Worm (Caenorhabditis elegans) whole organism, L3 larva: ENCODE measurements around the gene col-146.
A peak's percentile ranks its signal among the peaks of the same experiment; 100 is the strongest.

ENCODE experiments used
- R02D3.7 ChIP-seq: fragments of 150-350 bp; optimal IDR thresholded peaks from 2 replicates; lab custom pipeline; 2014; ENCODE audit warnings: missing biosample characterization, missing genetic modification characterization
- ama-1 ChIP-seq: fragments of 150-350 bp; optimal IDR thresholded peaks from 2 replicates; lab custom pipeline; 2018
- ceh-16 ChIP-seq: sonication (generic microtip); optimal IDR thresholded peaks from 2 replicates; lab custom pipeline; 2017; ENCODE audit warnings: missing biosample characterization, missing genetic modification characterization
- ceh-28 ChIP-seq: fragments of 150-350 bp; optimal IDR thresholded peaks from 2 replicates; lab custom pipeline; 2014; ENCODE audit warnings: missing biosample characterization, missing genetic modification reagents, missing genetic modification characterization
- ceh-82 ChIP-seq: fragments of 150-350 bp; optimal IDR thresholded peaks from 2 replicates; lab custom pipeline; 2014; ENCODE audit warnings: missing biosample characterization, missing genetic modification characterization
- ceh-9 ChIP-seq: sonication (generic microtip); optimal IDR thresholded peaks from 2 replicates; lab custom pipeline; 2018; ENCODE audit warnings: missing biosample characterization, missing genetic modification characterization
- egl-27 ChIP-seq: sonication (generic microtip); optimal IDR thresholded peaks from 4 replicates; lab custom pipeline; 2017; ENCODE audit warnings: missing biosample characterization, missing genetic modification reagents, missing genetic modification characterization
- egl-5 ChIP-seq: fragments of 150-350 bp; optimal IDR thresholded peaks from 2 replicates; lab custom pipeline; 2017; ENCODE audit warnings: missing biosample characterization, missing genetic modification reagents, missing genetic modification characterization, inconsistent platforms
- elt-2 ChIP-seq: sonication (generic microtip); optimal IDR thresholded peaks from 2 replicates; lab custom pipeline; 2016; ENCODE audit warnings: missing genetic modification reagents, mild to moderate bottlenecking, missing genetic modification characterization, missing compliant biosample characterization
- fkh-10 ChIP-seq: sonication (generic microtip); optimal IDR thresholded peaks from 2 replicates; lab custom pipeline; 2017; ENCODE audit warnings: missing biosample characterization, missing genetic modification reagents, missing genetic modification characterization
- fkh-2 ChIP-seq: fragments of 150-350 bp; optimal IDR thresholded peaks from 2 replicates; lab custom pipeline; 2014; ENCODE audit warnings: missing biosample characterization, missing genetic modification reagents, missing genetic modification characterization
- fos-1 ChIP-seq: fragments of 150-350 bp; optimal IDR thresholded peaks from 2 replicates; lab custom pipeline; 2014; ENCODE audit warnings: missing biosample characterization, missing genetic modification characterization
- hmg-11 ChIP-seq: sonication (generic microtip); optimal IDR thresholded peaks from 2 replicates; lab custom pipeline; 2016; ENCODE audit warnings: missing genetic modification characterization, missing compliant biosample characterization
- jun-1 ChIP-seq: fragments of 150-350 bp; optimal IDR thresholded peaks from 2 replicates; lab custom pipeline; 2014; ENCODE audit warnings: missing biosample characterization, missing genetic modification reagents, missing genetic modification characterization
- mdl-1 ChIP-seq: fragments of 150-350 bp; optimal IDR thresholded peaks from 2 replicates; lab custom pipeline; 2014; ENCODE audit warnings: missing biosample characterization, missing genetic modification characterization
- mml-1 ChIP-seq: fragments of 150-350 bp; sonication (generic microtip); optimal IDR thresholded peaks from 3 replicates; lab custom pipeline; 2014; ENCODE audit warnings: missing biosample characterization, missing genetic modification characterization
- nfya-1 ChIP-seq: sonication (generic microtip); optimal IDR thresholded peaks from 2 replicates; lab custom pipeline; 2017; ENCODE audit warnings: missing genetic modification characterization, mild to moderate bottlenecking, missing compliant biosample characterization, antibody characterized with exemption, moderate library complexity; ENCODE audit not compliant: insufficient read depth
- nhr-11 ChIP-seq: fragments of 150-350 bp; optimal IDR thresholded peaks from 2 replicates; lab custom pipeline; 2014; ENCODE audit warnings: missing biosample characterization, missing genetic modification characterization
- nhr-23 ChIP-seq: fragments of 150-350 bp; optimal IDR thresholded peaks from 2 replicates; lab custom pipeline; 2014; ENCODE audit warnings: missing biosample characterization, missing genetic modification reagents, missing genetic modification characterization
- nhr-25 ChIP-seq: sonication (generic microtip); optimal IDR thresholded peaks from 2 replicates; lab custom pipeline; 2017; ENCODE audit warnings: missing biosample characterization, missing genetic modification characterization
- nhr-28 ChIP-seq: fragments of 150-350 bp; optimal IDR thresholded peaks from 2 replicates; lab custom pipeline; 2014; ENCODE audit warnings: missing biosample characterization, missing genetic modification characterization
- nhr-43 ChIP-seq: sonication (generic microtip); optimal IDR thresholded peaks from 2 replicates; lab custom pipeline; 2016; ENCODE audit warnings: mild to moderate bottlenecking, missing genetic modification characterization, missing compliant biosample characterization; ENCODE audit not compliant: poor library complexity, severe bottlenecking
- nhr-67 ChIP-seq: fragments of 150-350 bp; optimal IDR thresholded peaks from 2 replicates; lab custom pipeline; 2014; ENCODE audit warnings: missing biosample characterization, missing genetic modification characterization
- nhr-77 ChIP-seq: fragments of 150-350 bp; optimal IDR thresholded peaks from 2 replicates; lab custom pipeline; 2014; ENCODE audit warnings: missing biosample characterization, missing genetic modification characterization
- pha-4 ChIP-seq: fragments of 150-350 bp; optimal IDR thresholded peaks from 2 replicates; lab custom pipeline; 2014; ENCODE audit warnings: missing biosample characterization, missing genetic modification reagents, missing genetic modification characterization
- sea-2 ChIP-seq: fragments of 150-350 bp; sonication (generic microtip); optimal IDR thresholded peaks from 4 replicates; lab custom pipeline; 2014; ENCODE audit warnings: missing biosample characterization, missing genetic modification reagents, missing genetic modification characterization
- snpc-4 ChIP-seq: fragments of 150-350 bp; optimal IDR thresholded peaks from 2 replicates; lab custom pipeline; 2014; ENCODE audit warnings: missing biosample characterization, missing genetic modification characterization
- unc-62 ChIP-seq: fragments of 150-350 bp; sonication (generic microtip); optimal IDR thresholded peaks from 4 replicates; lab custom pipeline; 2014; ENCODE audit warnings: missing biosample characterization, missing genetic modification reagents, missing genetic modification characterization
- zag-1 ChIP-seq: fragments of 150-350 bp; optimal IDR thresholded peaks from 2 replicates; lab custom pipeline; 2014; ENCODE audit warnings: missing biosample characterization, missing genetic modification characterization
- ztf-11 ChIP-seq: fragments of 150-350 bp; optimal IDR thresholded peaks from 2 replicates; lab custom pipeline; 2014; ENCODE audit warnings: missing biosample characterization, missing genetic modification characterization

The col-146 gene

DNA sequence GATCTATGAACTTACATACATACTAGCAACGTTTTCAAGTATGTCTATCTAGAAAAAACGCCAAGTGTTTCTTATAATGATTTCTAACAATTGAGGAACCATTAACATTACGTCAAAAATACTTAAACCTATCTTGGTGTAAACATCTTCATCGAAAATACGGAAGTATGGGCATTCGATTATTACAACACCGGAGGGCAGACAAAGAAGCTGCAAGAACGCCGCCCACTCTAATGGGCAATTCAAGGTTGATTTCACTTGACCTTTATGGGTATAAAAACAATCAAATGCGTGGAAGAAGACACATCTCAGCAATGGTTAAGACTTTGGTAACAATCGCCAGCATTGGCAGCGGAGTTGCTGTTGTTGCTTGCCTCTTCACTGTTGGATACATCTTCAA, at the start of gene col-146:
col-146 (plus strand) TSS at position 301 of the 400 bp plus-strand sequence.
- TF ChIP-seq elt-2 (tag; lab: Kevin White, UChicago), result no peak
- TF ChIP-seq nhr-25 (tag; lab: Kevin White, UChicago), result peak; percentile 26

DNA sequence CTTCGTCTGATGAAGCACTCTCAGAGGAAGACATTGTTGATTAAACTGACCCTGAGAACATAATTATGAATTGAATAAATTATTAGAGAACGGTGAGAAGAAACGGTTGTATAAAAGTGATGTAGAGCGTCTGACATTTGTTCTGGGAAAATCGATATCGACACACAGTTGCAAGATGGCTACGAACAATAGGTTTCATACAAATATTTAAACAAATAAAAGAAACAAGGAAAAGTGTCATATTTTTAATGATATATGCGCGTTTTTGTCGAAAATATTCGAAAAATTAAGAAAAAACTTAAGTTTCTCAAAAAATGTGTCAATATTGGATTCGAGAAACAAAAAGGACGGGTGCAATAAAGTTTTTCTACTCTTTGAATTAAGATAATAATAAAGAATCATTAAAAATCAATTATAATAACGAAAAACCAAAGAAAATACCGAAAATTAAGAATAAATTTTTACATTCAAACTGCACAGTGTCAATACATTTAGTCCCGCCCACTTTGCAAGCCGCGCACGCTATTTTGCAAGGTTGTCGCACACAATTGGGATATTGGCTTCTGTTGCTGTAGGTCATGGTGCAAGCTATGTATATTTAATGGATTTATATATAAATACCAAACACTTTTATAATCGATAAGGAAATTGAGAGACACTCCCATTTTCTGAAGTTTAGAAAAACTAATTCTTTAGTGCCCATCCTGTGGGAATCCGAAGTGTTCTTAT, 47.0 kb upstream of the col-146 start, which contains the start of gene rtfo-1:
rtfo-1 (minus strand) TSS at position 51 of the 729 bp plus-strand sequence.
- TF ChIP-seq nhr-43 (tag; lab: Kevin White, UChicago) (peak; percentile 45), egl-5 (tag; lab: Kevin White, UChicago) (no peak), mdl-1 (tag; lab: Kevin White, UChicago) (no peak), hmg-11 (tag; lab: Kevin White, UChicago) (peak; percentile 62), nhr-11 (no peak), elt-2 (tag; lab: Kevin White, UChicago) (peak; percentile 4), nhr-25 (tag; lab: Kevin White, UChicago) (peak; percentile 18), pha-4 (peak; percentile 60), nhr-23 (peak; percentile 35), snpc-4 (tag; lab: Kevin White, UChicago) (peak; percentile 4), nhr-77 (tag; lab: Kevin White, UChicago) (no peak)

DNA sequence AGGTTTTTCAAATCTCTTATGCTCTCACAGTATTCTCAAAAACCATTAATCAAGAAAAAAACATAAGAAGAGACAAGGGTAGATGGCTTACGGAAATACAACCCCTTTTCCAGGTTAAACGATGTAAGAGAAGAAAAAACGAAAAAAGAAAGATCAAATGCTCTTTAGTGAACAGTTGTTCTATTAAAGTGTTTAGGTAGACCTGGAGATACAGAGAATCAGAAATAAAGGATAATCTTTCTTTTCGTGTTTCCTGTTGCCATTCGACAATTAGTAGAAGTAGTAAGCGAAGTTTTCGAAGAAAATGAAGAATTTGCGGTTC, 46.5 kb upstream of the col-146 start, which contains the start of gene K09G1.1:
K09G1.1 (plus strand) TSS at position 223 of the 322 bp plus-strand sequence.
- TF ChIP-seq ama-1 (lab: Kevin White, UChicago), result no peak
- TF ChIP-seq sea-2 (GFP tag; lab: Kevin White, UChicago), result no peak
- TF ChIP-seq mml-1 (tag; lab: Kevin White, UChicago), result no peak
- TF ChIP-seq pha-4, result no peak
- no peak for TF ChIP-seq nhr-28 (tag; lab: Kevin White, UChicago)
- no peak for TF ChIP-seq fos-1 (tag; lab: Kevin White, UChicago)
- no peak for TF ChIP-seq ztf-11 (tag; lab: Kevin White, UChicago)
- no peak for TF ChIP-seq mdl-1 (tag; lab: Kevin White, UChicago)
- TF ChIP-seq nhr-25 (tag; lab: Kevin White, UChicago), result no peak

DNA sequence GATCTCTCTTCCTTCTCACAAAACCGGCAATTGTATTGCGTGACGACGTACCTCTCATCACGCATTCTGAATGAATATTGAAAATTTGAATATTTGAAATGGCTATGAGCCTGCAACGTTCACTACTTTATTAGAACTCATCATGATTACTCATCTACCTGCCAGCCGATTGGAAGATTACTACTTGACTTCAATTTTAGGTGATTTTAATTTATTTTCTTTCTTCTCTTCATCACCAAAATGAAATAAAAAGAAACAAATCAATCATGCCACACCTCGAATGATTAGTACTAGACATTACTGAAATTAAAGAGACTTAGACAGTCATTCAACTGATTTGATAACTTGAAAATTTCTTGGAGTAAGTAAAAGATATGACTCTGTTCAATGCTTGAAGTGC, 45.5 kb upstream of the col-146 start:
- TF ChIP-seq ceh-16 (no peak), fkh-10 (GFP tag; lab: Kevin White, UChicago) (no peak), nhr-25 (tag; lab: Kevin White, UChicago) (no peak), zag-1 (no peak), nhr-23 (no peak), jun-1 (no peak), ceh-28 (tag; lab: Kevin White, UChicago) (no peak), egl-27 (tag; lab: Kevin White, UChicago) (no peak), R02D3.7 (no peak), ceh-82 (tag; lab: Kevin White, UChicago) (no peak), ceh-9 (tag; lab: Kevin White, UChicago) (no peak), nhr-67 (tag; lab: Kevin White, UChicago) (no peak)

DNA sequence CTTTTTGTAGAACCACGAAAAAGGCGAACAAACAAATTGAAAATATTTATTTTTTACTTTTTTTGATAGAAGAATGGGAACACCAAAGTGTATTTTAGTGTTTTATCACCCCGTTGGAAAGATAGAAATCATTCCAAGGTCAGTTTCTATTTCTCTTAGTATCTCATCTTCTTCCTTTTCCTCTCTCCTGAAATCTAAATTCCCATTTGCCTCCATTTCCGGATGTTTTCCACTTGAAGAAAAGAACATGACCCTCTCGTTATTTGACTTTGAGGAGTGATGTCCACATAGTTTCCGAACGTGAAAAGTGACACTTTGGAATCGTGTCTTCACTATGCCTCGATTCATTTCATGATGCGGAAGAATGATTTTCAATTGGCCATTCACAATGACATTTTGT, 42.1 kb upstream of the col-146 start:
- TF ChIP-seq egl-5 (tag; lab: Kevin White, UChicago) (no peak), unc-62 (no peak)

DNA sequence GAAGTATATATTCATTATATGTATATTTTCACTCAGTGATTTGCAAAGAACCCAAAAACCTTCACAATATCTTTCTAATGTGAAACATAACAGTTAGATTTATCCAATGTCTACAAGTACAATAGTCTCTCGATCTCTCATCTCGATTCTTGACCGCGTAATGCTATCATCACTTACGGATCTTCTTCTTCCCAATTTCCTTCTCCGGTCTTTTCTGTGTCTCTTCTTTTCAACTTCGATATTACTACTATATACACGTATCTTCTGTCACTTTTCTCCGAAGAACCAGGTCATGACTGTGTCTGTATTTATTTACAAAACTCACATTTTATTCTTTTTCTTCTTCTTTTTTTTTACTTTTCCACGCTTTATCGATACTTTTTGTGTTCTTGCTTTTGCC, 41.2 kb upstream of the col-146 start:
- TF ChIP-seq nfya-1 (tag; lab: Kevin White, UChicago) (no peak), nhr-23 (peak; percentile 54), fkh-2 (tag; lab: Kevin White, UChicago) (no peak), nhr-43 (tag; lab: Kevin White, UChicago) (peak; percentile 13)
- TF ChIP-seq, all 47 proteins: peak for 2
